Worm (Caenorhabditis elegans) whole organism, midembryonic: ENCODE data around the gene ccch-3.

Experiments used
- T22C8.4 ChIP-seq: fragments of 200-800 bp; sonication (Bioruptor generic); IDR thresholded peaks from 2 replicates; pipeline ENCODE4 v1.3.6; 2022; ENCODE audit warnings: missing genetic modification characterization, missing compliant biosample characterization
- cog-1 ChIP-seq: sonication (generic microtip); optimal IDR thresholded peaks from 2 replicates; lab custom pipeline; 2016; ENCODE audit warnings: missing genetic modification characterization, missing compliant biosample characterization
- flt-1 ChIP-seq: fragments of 200-800 bp; sonication (Bioruptor generic); IDR thresholded peaks from 2 replicates; pipeline ENCODE4 v1.3.6; 2022; ENCODE audit warnings: missing genetic modification characterization, missing compliant biosample characterization
- klf-2 ChIP-seq: fragments of 200-800 bp; sonication (Bioruptor generic); conservative IDR thresholded peaks from 2 replicates; pipeline ENCODE4 v1.3.6; 2022; ENCODE audit warnings: missing genetic modification reagents, missing genetic modification characterization, missing compliant biosample characterization
- med-1 ChIP-seq: sonication (generic microtip); optimal IDR thresholded peaks from 2 replicates; lab custom pipeline; 2017; ENCODE audit warnings: missing genetic modification characterization, mild to moderate bottlenecking, missing compliant biosample characterization, antibody characterized with exemption, missing genetic modification reagents; ENCODE audit not compliant: insufficient read depth
- ref-1 ChIP-seq: fragments of 200-800 bp; sonication (Bioruptor generic); conservative IDR thresholded peaks from 2 replicates; pipeline ENCODE4 v1.3.6; 2022; ENCODE audit warnings: missing genetic modification reagents, missing genetic modification characterization, missing compliant biosample characterization
- tab-1 ChIP-seq: fragments of 200-800 bp; sonication (Bioruptor generic); IDR thresholded peaks from 2 replicates; pipeline ENCODE4 v1.3.6; 2022; ENCODE audit warnings: missing genetic modification characterization, missing compliant biosample characterization
- ztf-23 ChIP-seq: fragments of 200-800 bp; sonication (Bioruptor generic); IDR thresholded peaks from 2 replicates; pipeline ENCODE4 v1.3.6; 2022; ENCODE audit warnings: missing genetic modification reagents, missing genetic modification characterization, missing compliant biosample characterization
- ztf-29 ChIP-seq: fragments of 200-800 bp; sonication (Bioruptor generic); IDR thresholded peaks from 2 replicates; pipeline ENCODE4 v1.3.6; 2022; ENCODE audit warnings: missing genetic modification reagents, missing genetic modification characterization, missing compliant biosample characterization

DNA sequence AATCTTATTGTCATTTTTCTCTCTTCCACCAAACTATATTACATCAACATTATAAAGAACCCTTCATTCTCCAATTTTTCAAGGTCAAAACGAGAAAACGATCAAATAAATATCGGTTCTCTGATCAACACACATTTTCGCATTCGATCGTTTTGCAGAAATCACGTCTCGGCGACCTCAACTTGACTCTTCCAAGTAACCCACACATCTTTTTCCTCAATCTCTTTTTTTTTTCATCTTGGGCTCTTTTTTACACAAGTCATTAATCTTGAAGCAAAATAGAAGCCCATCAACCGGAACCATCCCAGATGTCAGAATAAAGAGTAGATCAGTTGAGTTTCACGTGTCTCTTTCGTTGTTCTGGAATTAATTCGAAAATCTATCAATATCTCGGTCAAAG is 23.2 kb downstream of the ccch-3 start:
- TF ChIP-seq tab-1 (GFP tag; lab: Robert Waterston, UW) (no peak), klf-2 (GFP tag; lab: Robert Waterston, UW) (no peak), flt-1 (GFP tag; lab: Robert Waterston, UW) (no peak), cog-1 (tag; lab: Kevin White, UChicago) (no peak), ztf-23 (GFP tag; lab: Robert Waterston, UW) (no peak), T22C8.4 (GFP tag; lab: Robert Waterston, UW) (no peak), med-1 (GFP tag; lab: Kevin White, UChicago) (no peak), ref-1 (no peak), ztf-29 (GFP tag; lab: Robert Waterston, UW) (no peak)
